Fruit fly (Drosophila melanogaster) S2 (cell line): ENCODE data around the gene Past1.

Source experiments
- CG8478 ChIP-seq: fragments of >200 bp; optimal IDR thresholded peaks from 2 replicates; lab custom pipeline; 2018
- CTCF ChIP-seq, 2 experiments: fragments of >200 bp; optimal IDR thresholded peaks; 2 replicates each; lab custom pipeline; 2018

- TF ChIP-seq CTCF (optimal IDR thresholded peaks at IDR 0.05; lab: Kevin White, UChicago) (no peak), CG8478 (lab: Kevin White, UChicago) (no peak)
Observed at dm6 chr3R:12751027-12751426, 53.9 kb downstream of the Past1 start.
